Worm (Caenorhabditis elegans) whole organism, late embryonic: Measurements from ENCODE around the gene C55B6.4.

Experiments
- F13H6.1 ChIP-seq: sonication (generic microtip); optimal IDR thresholded peaks from 2 replicates; lab custom pipeline; 2016; ENCODE audit warnings: missing genetic modification characterization, missing compliant biosample characterization
- ama-1 ChIP-seq: fragments of 150-350 bp; optimal IDR thresholded peaks from 2 replicates; lab custom pipeline; 2014
- ceh-18 ChIP-seq: sonication (generic microtip); optimal IDR thresholded peaks from 2 replicates; lab custom pipeline; 2016; ENCODE audit warnings: missing genetic modification characterization, missing compliant biosample characterization
- ceh-45 ChIP-seq: fragments of 200-800 bp; sonication (Bioruptor generic); IDR thresholded peaks from 2 replicates; pipeline ENCODE4 v1.3.6; 2022; ENCODE audit warnings: missing genetic modification reagents, missing genetic modification characterization, missing compliant biosample characterization
- dve-1 ChIP-seq: sonication (generic microtip); optimal IDR thresholded peaks from 2 replicates; lab custom pipeline; 2017; ENCODE audit warnings: antibody characterized with exemption, mild to moderate bottlenecking, missing genetic modification characterization, missing compliant biosample characterization
- ets-4 ChIP-seq: sonication (generic microtip); optimal IDR thresholded peaks from 2 replicates; lab custom pipeline; 2016; ENCODE audit warnings: missing genetic modification characterization, missing compliant biosample characterization
- fkh-10 ChIP-seq: fragments of 150-350 bp; optimal IDR thresholded peaks from 2 replicates; lab custom pipeline; 2014; ENCODE audit warnings: missing biosample characterization, missing genetic modification reagents, missing genetic modification characterization
- nhr-11 ChIP-seq: fragments of 150-350 bp; optimal IDR thresholded peaks from 2 replicates; lab custom pipeline; 2014; ENCODE audit warnings: missing biosample characterization, missing genetic modification characterization
- odd-2 ChIP-seq: sonication (generic microtip); optimal IDR thresholded peaks from 2 replicates; lab custom pipeline; 2017; ENCODE audit warnings: antibody characterized with exemption, mild to moderate bottlenecking, missing genetic modification characterization, missing compliant biosample characterization
- pqm-1 ChIP-seq: sonication (generic microtip); optimal IDR thresholded peaks from 2 replicates; lab custom pipeline; 2016; ENCODE audit warnings: missing genetic modification characterization, missing compliant biosample characterization
- tbx-2 ChIP-seq: sonication (generic microtip); optimal IDR thresholded peaks from 2 replicates; lab custom pipeline; 2016; ENCODE audit warnings: missing genetic modification characterization, missing compliant biosample characterization
- tbx-7 ChIP-seq: sonication (generic microtip); optimal IDR thresholded peaks from 2 replicates; lab custom pipeline; 2016; ENCODE audit warnings: missing genotype, missing genetic modification characterization, missing compliant biosample characterization

- TF ChIP-seq fkh-10 (GFP tag; lab: Kevin White, UChicago) = no peak
- no peak for TF ChIP-seq pqm-1
- TF ChIP-seq F13H6.1 (tag; lab: Kevin White, UChicago) = no peak
- TF ChIP-seq ceh-18 (tag; lab: Kevin White, UChicago) = no peak
- TF ChIP-seq ama-1 = no peak
- TF ChIP-seq ets-4 (tag; lab: Kevin White, UChicago) = no peak
- no peak for TF ChIP-seq ceh-45
- no peak for TF ChIP-seq tbx-7 (tag; lab: Kevin White, UChicago)
- TF ChIP-seq odd-2 (tag; lab: Kevin White, UChicago) = no peak
- TF ChIP-seq tbx-2 = no peak
- TF ChIP-seq nhr-11 (tag; lab: Kevin White, UChicago) = no peak
- no peak for TF ChIP-seq dve-1 (tag; lab: Kevin White, UChicago)
These were observed 13.0 kb upstream of the C55B6.4 start for ce11 chrX:7200475-7200874.
